Worm (Caenorhabditis elegans): Measurements from ENCODE around the gene C34E10.10.

ce11 chrIII:5225321-5225720 lies 2.4 kb downstream of the C34E10.10 start, which contains the start of gene nex-1:
- TF ChIP-seq mdl-1 (tag; optimal IDR thresholded peaks at IDR 0.05), result no peak
- no peak for TF ChIP-seq fos-1 (tag; optimal IDR thresholded peaks at IDR 0.05)
- TF ChIP-seq ZK546.5 (tag; optimal IDR thresholded peaks at IDR 0.05), result no peak
- TF ChIP-seq nhr-43 (tag; optimal IDR thresholded peaks at IDR 0.05; ENCODE audit: poor library complexity, severe bottlenecking), result no peak
- no peak for TF ChIP-seq pha-4 (tag; optimal IDR thresholded peaks at IDR 0.05)
- TF ChIP-seq tbx-2 (tag; optimal IDR thresholded peaks at IDR 0.05), result no peak
- TF ChIP-seq nhr-25 (tag; optimal IDR thresholded peaks at IDR 0.05), result no peak
- TF ChIP-seq nhr-76 (tag; optimal IDR thresholded peaks at IDR 0.05), result no peak
- no peak for TF ChIP-seq nfya-1 (tag; optimal IDR thresholded peaks at IDR 0.05; ENCODE audit: insufficient read depth)
- TF ChIP-seq ceh-9 (tag; optimal IDR thresholded peaks at IDR 0.05), result no peak
